Worm (Caenorhabditis elegans) whole organism, late embryonic: ENCODE results near the gene pcn-1.

Experiments used
- T23F11.4 ChIP-seq: fragments of 200-800 bp; sonication (Bioruptor generic); optimal IDR thresholded peaks from 2 replicates; lab custom pipeline; 2018; ENCODE audit warnings: mild to moderate bottlenecking, missing genetic modification characterization, missing compliant biosample characterization
- elt-2 ChIP-seq: sonication (generic microtip); optimal IDR thresholded peaks from 2 replicates; lab custom pipeline; 2016; ENCODE audit warnings: missing genetic modification reagents, missing genetic modification characterization, missing compliant biosample characterization
- fkh-10 ChIP-seq: fragments of 150-350 bp; optimal IDR thresholded peaks from 2 replicates; lab custom pipeline; 2014; ENCODE audit warnings: missing biosample characterization, missing genetic modification reagents, missing genetic modification characterization
- hlh-15 ChIP-seq: sonication (generic microtip); optimal IDR thresholded peaks from 2 replicates; lab custom pipeline; 2016; ENCODE audit warnings: missing genetic modification characterization, missing compliant biosample characterization
- lin-11 ChIP-seq: fragments of 200-800 bp; sonication (Bioruptor generic); optimal IDR thresholded peaks from 2 replicates; lab custom pipeline; 2018; ENCODE audit warnings: mild to moderate bottlenecking, missing genetic modification characterization, missing compliant biosample characterization
- nhr-11 ChIP-seq: fragments of 150-350 bp; optimal IDR thresholded peaks from 2 replicates; lab custom pipeline; 2014; ENCODE audit warnings: missing biosample characterization, missing genetic modification characterization
- npax-4 ChIP-seq: sonication (generic microtip); optimal IDR thresholded peaks from 2 replicates; lab custom pipeline; 2016; ENCODE audit warnings: missing genetic modification characterization, missing compliant biosample characterization
- pros-1 ChIP-seq: fragments of 150-350 bp; optimal IDR thresholded peaks from 2 replicates; lab custom pipeline; 2014; ENCODE audit warnings: missing biosample characterization, missing genetic modification reagents, missing genetic modification characterization
- sox-2 ChIP-seq: fragments of 200-800 bp; sonication (Bioruptor generic); IDR thresholded peaks from 2 replicates; pipeline ENCODE4 v1.3.6; 2022; ENCODE audit warnings: missing genetic modification reagents, missing genetic modification characterization, missing compliant biosample characterization
- unc-86 ChIP-seq: sonication (generic microtip); optimal IDR thresholded peaks from 2 replicates; lab custom pipeline; 2016; ENCODE audit warnings: missing genetic modification characterization, missing compliant biosample characterization

DNA sequence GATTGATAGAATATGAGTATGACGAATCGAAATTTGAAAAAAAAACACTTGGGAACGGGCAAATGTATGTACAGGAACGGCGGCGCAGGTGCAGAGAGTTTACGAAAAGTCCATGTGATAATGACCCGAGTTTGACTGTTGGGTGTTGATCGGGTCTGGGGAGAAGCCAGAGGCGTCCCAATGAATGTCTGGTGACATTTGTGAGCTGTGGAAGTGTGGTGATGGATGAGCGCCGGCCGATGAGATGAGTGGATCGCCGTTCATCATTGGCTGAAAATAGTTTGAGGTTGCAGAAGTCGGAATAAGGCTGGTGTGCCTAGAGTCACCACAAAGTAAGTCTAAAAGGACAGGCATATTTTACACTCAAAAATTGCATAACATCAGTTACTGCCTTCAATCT lies 33.6 kb downstream of the pcn-1 start:
- TF ChIP-seq lin-11 (tag; lab: Kevin White, UChicago) (no peak), fkh-10 (no peak), elt-2 (tag; lab: Kevin White, UChicago) (no peak), npax-4 (tag; lab: Kevin White, UChicago) (no peak), nhr-11 (no peak), hlh-15 (tag; lab: Kevin White, UChicago) (no peak), T23F11.4 (GFP tag; lab: Kevin White, UChicago) (no peak), sox-2 (GFP tag; lab: Robert Waterston, UW) (no peak), unc-86 (tag; lab: Kevin White, UChicago) (no peak), pros-1 (tag; lab: Kevin White, UChicago) (no peak)
